Worm (Caenorhabditis elegans): ENCODE data around the gene pph-6.

The pph-6 gene

DNA sequence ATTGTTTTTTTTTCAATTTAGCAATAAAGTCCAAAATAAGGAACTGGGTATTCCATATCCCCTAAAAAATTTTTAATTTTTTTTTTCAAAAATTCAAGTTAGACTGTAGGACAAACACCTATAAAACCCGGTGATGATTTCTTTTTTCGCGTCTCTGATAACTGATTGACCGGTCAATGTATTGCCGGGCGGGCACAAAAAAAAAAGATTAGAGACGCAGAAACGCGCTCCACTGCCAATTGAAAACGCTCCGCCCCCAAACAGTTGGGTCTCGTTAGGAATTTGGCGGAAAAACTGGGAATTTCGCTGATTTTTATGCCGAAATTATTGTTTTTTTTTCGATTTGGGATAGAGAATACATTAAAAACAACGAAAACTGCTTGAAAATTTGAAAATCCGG, 6.9 kb downstream of the pph-6 start:
- TF ChIP-seq ceh-63 (GFP tag; optimal IDR thresholded peaks at IDR 0.05) (no peak), isw-1 (GFP tag; IDR thresholded peaks at IDR 0.05) (no peak), rnt-1 (tag; optimal IDR thresholded peaks at IDR 0.05) (no peak), mab-9 (GFP tag; IDR thresholded peaks at IDR 0.05) (no peak), nhr-12 (tag; optimal IDR thresholded peaks at IDR 0.05) (no peak)

DNA sequence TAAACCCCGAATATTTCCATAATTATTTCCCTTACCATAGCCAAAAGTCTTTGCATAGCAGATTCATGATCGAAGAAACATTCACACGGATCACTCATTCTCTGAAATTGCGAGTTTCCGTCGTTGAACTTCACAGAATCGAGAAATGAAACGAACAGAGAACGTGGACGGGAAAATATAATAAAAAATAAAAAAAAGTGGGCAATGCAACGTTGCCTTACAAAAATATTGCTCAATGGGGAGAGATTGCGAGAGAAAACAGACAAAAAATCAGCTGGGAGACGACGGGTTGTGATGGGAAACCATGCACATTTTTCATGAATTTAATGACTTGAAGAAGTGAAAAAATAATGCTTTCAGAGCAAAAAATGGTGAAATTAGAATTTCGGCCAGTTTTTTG, 8.1 kb downstream of the pph-6 start, which contains the start of gene smim-14:
Gene smim-14 (minus strand): TSS at position 101 of the 400 bp plus-strand sequence.
- TF ChIP-seq xbp-1 (tag; optimal IDR thresholded peaks at IDR 0.05) (peak; percentile 89), dpl-1 (GFP tag; optimal IDR thresholded peaks at IDR 0.05) (no peak), aha-1 (tag; optimal IDR thresholded peaks at IDR 0.05) (no peak), ceh-8 (GFP tag; optimal IDR thresholded peaks at IDR 0.05) (no peak), zip-4 (GFP tag; optimal IDR thresholded peaks at IDR 0.05) (no peak)

DNA sequence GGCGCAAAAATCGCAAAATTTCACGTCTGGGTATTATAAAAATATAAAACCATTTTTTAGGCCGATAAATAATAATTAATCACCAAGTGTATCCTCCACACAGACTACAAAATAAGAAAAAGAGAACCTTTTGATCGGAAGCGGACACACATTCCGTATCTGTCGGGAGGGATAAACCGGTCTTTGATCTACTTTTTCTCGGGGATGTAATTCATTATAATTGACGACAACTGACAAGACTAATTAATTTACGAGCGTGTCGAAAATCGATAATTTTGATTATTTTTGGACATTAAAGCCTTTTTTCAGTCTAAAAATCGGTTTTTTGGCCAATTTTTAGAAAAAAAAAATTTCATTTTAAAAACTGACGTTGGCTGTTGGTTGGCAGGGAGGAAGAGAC, 8.9 kb downstream of the pph-6 start:
- no peak for TF ChIP-seq C16A3.4 (tag; optimal IDR thresholded peaks at IDR 0.05)
- TF ChIP-seq nhr-20 (tag; optimal IDR thresholded peaks at IDR 0.05), result no peak
- TF ChIP-seq blmp-1 (tag; optimal IDR thresholded peaks at IDR 0.05), result peak; percentile 80
- TF ChIP-seq lin-14 (GFP tag; optimal IDR thresholded peaks at IDR 0.05), result no peak
- no peak for TF ChIP-seq swsn-7 (tag; optimal IDR thresholded peaks at IDR 0.05)
- TF ChIP-seq nhr-85 (tag), result peak; percentile 6
- peak in 1 of 6 experiments; percentile 39 for TF ChIP-seq elt-3 (tag; optimal IDR thresholded peaks at IDR 0.05)

DNA sequence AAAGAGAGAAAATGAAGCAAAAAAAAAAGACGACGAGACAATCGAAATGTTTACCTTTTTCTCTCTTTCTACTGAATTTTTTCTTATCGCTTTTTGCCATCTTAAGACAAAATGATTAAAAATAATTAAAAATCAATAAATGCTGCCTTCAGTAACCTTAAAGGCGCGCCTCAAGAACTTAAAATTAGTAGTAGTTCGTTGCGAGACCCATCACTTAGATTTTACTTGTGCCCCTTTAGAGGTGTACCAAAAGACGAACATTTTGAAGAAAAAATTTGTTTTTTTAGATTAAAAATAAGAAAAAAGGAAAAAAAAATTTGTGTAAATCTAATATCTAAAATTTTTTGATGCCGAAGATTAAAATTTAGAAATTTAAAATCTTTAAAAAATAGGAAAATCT, 9.5 kb downstream of the pph-6 start:
- TF ChIP-seq hlh-17 (GFP tag; optimal IDR thresholded peaks at IDR 0.05; ENCODE audit: borderline replicate concordance), result no peak
- TF ChIP-seq ets-5 (GFP tag; IDR thresholded peaks at IDR 0.05), result no peak
- TF ChIP-seq lin-39 (tag; optimal IDR thresholded peaks at IDR 0.05), result no peak
- TF ChIP-seq unc-86 (tag; optimal IDR thresholded peaks at IDR 0.05), result no peak
- TF ChIP-seq unc-30 (tag; optimal IDR thresholded peaks at IDR 0.05), result no peak
- TF ChIP-seq hlh-4 (tag; optimal IDR thresholded peaks at IDR 0.05), result no peak

DNA sequence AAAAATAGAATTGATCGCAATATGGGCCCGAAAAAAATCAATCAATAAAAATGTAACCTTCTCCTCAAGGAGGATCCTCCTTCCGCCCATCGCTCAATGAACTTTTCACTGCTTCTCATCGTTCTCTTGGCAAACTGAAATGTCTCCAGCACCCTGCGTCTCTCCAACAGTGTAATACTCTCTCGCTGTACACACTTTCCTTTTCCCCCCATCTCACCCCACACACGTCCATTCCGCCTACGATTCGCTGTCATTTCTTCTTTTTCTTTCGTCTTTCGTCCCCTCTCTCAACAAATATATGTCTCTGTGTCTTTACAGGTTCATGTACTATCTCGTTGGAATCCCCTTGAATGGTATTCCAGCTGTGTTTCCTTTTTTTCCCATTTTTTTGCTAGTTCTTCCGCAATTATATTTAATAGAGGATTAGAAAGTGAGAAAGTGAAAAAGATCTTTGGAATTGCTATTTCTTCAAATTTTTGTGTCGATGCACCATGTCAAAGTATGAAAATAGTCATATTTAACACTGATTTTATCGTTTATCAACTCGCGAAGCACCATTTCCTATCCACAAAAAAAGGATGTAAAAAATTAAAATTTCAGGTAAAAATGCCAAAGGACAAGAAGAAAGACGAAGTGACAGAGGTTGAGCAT, 10.0 kb downstream of the pph-6 start, which contains the start of gene rsu-1:
Gene rsu-1 (plus strand): TSS at position 601 of the 651 bp plus-strand sequence.
- TF ChIP-seq unc-130 (tag; optimal IDR thresholded peaks at IDR 0.05), result no peak
- peak in 1 of 2 experiments; percentile 48 for TF ChIP-seq mdl-1 (tag; optimal IDR thresholded peaks at IDR 0.05)
- no peak for TF ChIP-seq aly-2 (tag; optimal IDR thresholded peaks at IDR 0.05)
- no peak for TF ChIP-seq mef-2 (tag; optimal IDR thresholded peaks at IDR 0.05)
- peak; percentile 55 for TF ChIP-seq tbx-2 (tag; optimal IDR thresholded peaks at IDR 0.05)
- TF ChIP-seq lin-15B (tag; optimal IDR thresholded peaks at IDR 0.05), result no peak
- peak; percentile 67 for TF ChIP-seq nhr-20 (tag; optimal IDR thresholded peaks at IDR 0.05)
- peak; percentile 11 for TF ChIP-seq fos-1 (tag; optimal IDR thresholded peaks at IDR 0.05)
- no peak for TF ChIP-seq hpl-2 (GFP tag; optimal IDR thresholded peaks at IDR 0.05)
- TF ChIP-seq unc-86 (tag; optimal IDR thresholded peaks at IDR 0.05), result no peak
- peak; percentile 47 for TF ChIP-seq nhr-90 (tag; optimal IDR thresholded peaks at IDR 0.05; ENCODE audit: poor library complexity)
- no peak for TF ChIP-seq zag-1 (tag; optimal IDR thresholded peaks at IDR 0.05)
- TF ChIP-seq dpl-1 (GFP tag; optimal IDR thresholded peaks at IDR 0.05), result peak in 2 of 3 experiments; percentile 36 to 42
- TF ChIP-seq ces-1 (GFP tag; optimal IDR thresholded peaks at IDR 0.05), result no peak
- no peak for TF ChIP-seq sox-4 (tag; optimal IDR thresholded peaks at IDR 0.05)
- no peak for TF ChIP-seq C34B4.2 (tag; optimal IDR thresholded peaks at IDR 0.05)
- no peak for TF ChIP-seq vab-15 (tag; optimal IDR thresholded peaks at IDR 0.05)
- peak; percentile 86 for TF ChIP-seq lin-14 (GFP tag; optimal IDR thresholded peaks at IDR 0.05)
- TF ChIP-seq dsc-1 (tag; optimal IDR thresholded peaks at IDR 0.05), result peak; percentile 47
- no peak for TF ChIP-seq irx-1 (tag; optimal IDR thresholded peaks at IDR 0.05)
- no peak for TF ChIP-seq sptf-1 (tag; optimal IDR thresholded peaks at IDR 0.05)
- TF ChIP-seq C04F5.9 (tag; optimal IDR thresholded peaks at IDR 0.05), result no peak
- no peak for TF ChIP-seq zip-4 (GFP tag; optimal IDR thresholded peaks at IDR 0.05)
- no peak for TF ChIP-seq nhr-76 (tag; optimal IDR thresholded peaks at IDR 0.05)
- peak; percentile 37 to 42 for TF ChIP-seq lin-35 (GFP tag; optimal IDR thresholded peaks at IDR 0.05)
- peak in 1 of 6 experiments; percentile 15 for TF ChIP-seq elt-3 (tag; optimal IDR thresholded peaks at IDR 0.05)
- peak; percentile 83 for TF ChIP-seq snu-23 (GFP tag; optimal IDR thresholded peaks at IDR 0.05)
- no peak for TF ChIP-seq lin-13 (GFP tag; optimal IDR thresholded peaks at IDR 0.05)
